Fruit fly (Drosophila melanogaster) whole organism, prepupa: Measurements from ENCODE around the gene CG4462.

Experiments used
- eg ChIP-seq: fragments of 200-800 bp; sonication (Bioruptor generic); IDR thresholded peaks from 3 replicates; pipeline ENCODE4 v1.3.6; 2022; ENCODE audit warnings: missing biosample characterization, missing genetic modification characterization
- salr ChIP-seq, 2 experiments: fragments of 200-800 bp; sonication (Bioruptor generic); optimal IDR thresholded peaks; 3 replicates each; lab custom pipeline; 2016 to 2018; ENCODE audit warnings: missing biosample characterization in 2 of 2, missing genetic modification characterization in 2 of 2, mild to moderate bottlenecking in 1 of 2

dm6 chr3R:19879470-19880052 lies 45.6 kb downstream of the CG4462 start, which contains the start of gene Ask1:
- no peak for TF ChIP-seq salr (GFP tag; optimal IDR thresholded peaks at IDR 0.05; lab: Kevin White, UChicago)
- TF ChIP-seq eg (GFP tag; lab: Robert Waterston, UW), result no peak
